Fruit fly (Drosophila melanogaster) whole organism, embryonic: ENCODE results near the gene CG7264.
A peak's percentile ranks its signal among the peaks of the same experiment; 100 is the strongest.

Experiments used
- Atf6 ChIP-seq: fragments of 200-800 bp; sonication (Bioruptor generic); IDR thresholded peaks from 2 replicates; pipeline ENCODE4 v1.3.6; 2022; ENCODE audit warnings: missing biosample characterization, missing genetic modification characterization
- Bdp1 ChIP-seq: fragments of 200-800 bp; sonication (Bioruptor generic); optimal IDR thresholded peaks from 3 replicates; lab custom pipeline; 2016; ENCODE audit warnings: missing biosample characterization, missing genetic modification characterization
- Bgb ChIP-seq: fragments of 200-800 bp; sonication (Bioruptor generic); IDR thresholded peaks from 2 replicates; pipeline ENCODE4 v1.3.6; 2022; ENCODE audit warnings: missing biosample characterization, missing genetic modification characterization; ENCODE audit not compliant: partially characterized antibody
- CG1024 ChIP-seq: fragments of 200-800 bp; sonication (Bioruptor generic); IDR thresholded peaks from 2 replicates; pipeline ENCODE4 v1.3.6; 2022; ENCODE audit warnings: missing biosample characterization, missing genetic modification characterization
- CG10321 ChIP-seq: fragments of 200-800 bp; sonication (Bioruptor generic); IDR thresholded peaks from 2 replicates; pipeline ENCODE4 v1.3.6; 2022; ENCODE audit warnings: missing biosample characterization, missing genetic modification characterization
- CG10462 ChIP-seq: fragments of 200-800 bp; sonication (Bioruptor generic); optimal IDR thresholded peaks from 2 replicates; lab custom pipeline; 2016; ENCODE audit warnings: missing biosample characterization, missing genetic modification characterization
- CG12071 ChIP-seq: fragments of 200-800 bp; sonication (Bioruptor generic); optimal IDR thresholded peaks from 3 replicates; lab custom pipeline; 2018; ENCODE audit warnings: missing biosample characterization, mild to moderate bottlenecking, missing genetic modification characterization
- CG16813 ChIP-seq: fragments of 200-800 bp; sonication (Bioruptor generic); IDR thresholded peaks from 3 replicates; pipeline ENCODE4 v1.3.6; 2022; ENCODE audit warnings: missing biosample characterization, missing genetic modification characterization; ENCODE audit not compliant: partially characterized antibody
- CG18011 ChIP-seq: fragments of 200-800 bp; sonication (Bioruptor generic); optimal IDR thresholded peaks from 2 replicates; lab custom pipeline; 2017; ENCODE audit warnings: missing biosample characterization, missing genetic modification characterization, mild to moderate bottlenecking, moderate library complexity, missing genotype
- CG31365 ChIP-seq: fragments of 200-800 bp; sonication (Bioruptor generic); optimal IDR thresholded peaks from 2 replicates; lab custom pipeline; 2018; ENCODE audit warnings: missing biosample characterization, mild to moderate bottlenecking, missing genetic modification characterization
- CG3163 ChIP-seq: fragments of 200-800 bp; sonication (Bioruptor generic); optimal IDR thresholded peaks from 3 replicates; lab custom pipeline; 2016; ENCODE audit warnings: missing biosample characterization, missing genetic modification characterization
- CG32532 ChIP-seq: fragments of 200-800 bp; sonication (Bioruptor generic); IDR thresholded peaks from 2 replicates; pipeline ENCODE4 v1.3.6; 2022; ENCODE audit warnings: missing biosample characterization, missing genetic modification characterization
- CG5180 ChIP-seq: fragments of 200-800 bp; sonication (Bioruptor generic); optimal IDR thresholded peaks from 3 replicates; lab custom pipeline; 2017; ENCODE audit warnings: missing biosample characterization, missing genetic modification characterization, mild to moderate bottlenecking, moderate library complexity, missing genetic modification reagents
- CG8359 ChIP-seq: fragments of 200-800 bp; sonication (Bioruptor generic); optimal IDR thresholded peaks from 2 replicates; lab custom pipeline; 2017; ENCODE audit warnings: missing biosample characterization, mild to moderate bottlenecking, missing genetic modification characterization, borderline replicate concordance
- CG9932 ChIP-seq: fragments of 200-800 bp; sonication (Bioruptor generic); IDR thresholded peaks from 2 replicates; pipeline ENCODE4 v1.3.6; 2022; ENCODE audit warnings: missing biosample characterization, missing genetic modification characterization
- Dad ChIP-seq: fragments of 200-800 bp; sonication (Bioruptor generic); optimal IDR thresholded peaks from 3 replicates; lab custom pipeline; 2016; ENCODE audit warnings: missing biosample characterization, missing genetic modification characterization
- Dfd ChIP-seq, 2 experiments: fragments of >200 bp; optimal IDR thresholded peaks; 2 replicates each; lab custom pipeline; 2017; ENCODE audit warnings: missing biosample characterization in 2 of 2, missing genetic modification characterization in 2 of 2
- ERR ChIP-seq: fragments of 200-800 bp; sonication (Bioruptor generic); optimal IDR thresholded peaks from 2 replicates; lab custom pipeline; 2016; ENCODE audit warnings: missing biosample characterization, missing genetic modification characterization
- Gug ChIP-seq: fragments of 200-800 bp; sonication (Bioruptor generic); IDR thresholded peaks from 4 replicates; pipeline ENCODE4 v1.3.6; 2022; ENCODE audit warnings: missing biosample characterization, missing genetic modification characterization
- HLH4C ChIP-seq: fragments of 200-800 bp; sonication (Bioruptor generic); IDR thresholded peaks from 3 replicates; pipeline ENCODE4 v1.3.6; 2022; ENCODE audit warnings: missing biosample characterization, missing genetic modification characterization; ENCODE audit not compliant: partially characterized antibody
- NFAT ChIP-seq: fragments of 200-800 bp; sonication (Bioruptor generic); IDR thresholded peaks from 2 replicates; pipeline ENCODE4 v1.3.6; 2022; ENCODE audit warnings: missing biosample characterization, missing genetic modification characterization
- Nf-YC ChIP-seq: fragments of 200-800 bp; optimal IDR thresholded peaks from 3 replicates; lab custom pipeline; 2019; ENCODE audit warnings: missing biosample characterization, mild to moderate bottlenecking, missing genetic modification characterization, moderate library complexity
- Oli ChIP-seq: fragments of 200-800 bp; sonication (Bioruptor generic); optimal IDR thresholded peaks from 2 replicates; lab custom pipeline; 2018; ENCODE audit warnings: missing biosample characterization, mild to moderate bottlenecking, missing genetic modification characterization, moderate library complexity
- Opbp ChIP-seq: fragments of 200-800 bp; sonication (Bioruptor generic); IDR thresholded peaks from 3 replicates; pipeline ENCODE4 v1.3.6; 2022; ENCODE audit warnings: missing biosample characterization, missing genetic modification characterization; ENCODE audit not compliant: partially characterized antibody
- Ptx1 ChIP-seq: fragments of 200-800 bp; sonication (Bioruptor generic); IDR thresholded peaks from 2 replicates; pipeline ENCODE4 v1.3.6; 2022; ENCODE audit warnings: missing biosample characterization, missing genetic modification characterization
- Rfx ChIP-seq: fragments of 200-800 bp; sonication (Bioruptor generic); IDR thresholded peaks from 2 replicates; pipeline ENCODE4 v1.3.6; 2022; ENCODE audit warnings: missing biosample characterization, missing genetic modification characterization
- Sox102F ChIP-seq: fragments of 200-800 bp; sonication (Bioruptor generic); optimal IDR thresholded peaks from 2 replicates; lab custom pipeline; 2018; ENCODE audit warnings: missing biosample characterization, mild to moderate bottlenecking, missing genetic modification characterization, moderate library complexity
- Xbp1 ChIP-seq: fragments of 200-800 bp; sonication (Bioruptor generic); optimal IDR thresholded peaks from 3 replicates; lab custom pipeline; 2016; ENCODE audit warnings: missing biosample characterization, mild to moderate bottlenecking, missing genetic modification characterization
- amos ChIP-seq: fragments of 200-800 bp; sonication (Bioruptor generic); IDR thresholded peaks from 2 replicates; pipeline ENCODE4 v1.3.6; 2022; ENCODE audit warnings: missing biosample characterization, missing genetic modification characterization; ENCODE audit not compliant: partially characterized antibody
- aop ChIP-seq: fragments of 200-800 bp; sonication (Bioruptor generic); IDR thresholded peaks from 2 replicates; pipeline ENCODE4 v1.3.6; 2022; ENCODE audit warnings: missing biosample characterization, missing genetic modification characterization
- ara ChIP-seq: fragments of 200-800 bp; sonication (Bioruptor generic); IDR thresholded peaks from 2 replicates; pipeline ENCODE4 v1.3.6; 2022; ENCODE audit warnings: missing biosample characterization, missing genetic modification characterization
- bbx ChIP-seq: fragments of 200-800 bp; sonication (Bioruptor generic); IDR thresholded peaks from 2 replicates; pipeline ENCODE4 v1.3.6; 2022; ENCODE audit warnings: missing biosample characterization, missing genetic modification characterization; ENCODE audit not compliant: partially characterized antibody
- btn ChIP-seq: fragments of 200-800 bp; sonication (Bioruptor generic); optimal IDR thresholded peaks from 2 replicates; lab custom pipeline; 2016; ENCODE audit warnings: missing biosample characterization, missing genetic modification characterization
- chm ChIP-seq: fragments of 200-800 bp; sonication (Bioruptor generic); IDR thresholded peaks from 2 replicates; pipeline ENCODE4 v1.3.6; 2022; ENCODE audit warnings: missing biosample characterization, missing genetic modification characterization
- croc ChIP-seq: fragments of 200-800 bp; sonication (Bioruptor generic); conservative IDR thresholded peaks from 3 replicates; pipeline ENCODE4 v1.3.6; 2022; ENCODE audit warnings: missing biosample characterization, missing genetic modification characterization
- cwo ChIP-seq: fragments of 200-800 bp; sonication (Bioruptor generic); optimal IDR thresholded peaks from 3 replicates; lab custom pipeline; 2017; ENCODE audit warnings: missing biosample characterization, missing genetic modification characterization, mild to moderate bottlenecking, moderate library complexity, missing genetic modification reagents
- dan ChIP-seq: fragments of 200-800 bp; sonication (Bioruptor generic); IDR thresholded peaks from 2 replicates; pipeline ENCODE4 v1.3.6; 2022; ENCODE audit warnings: missing biosample characterization, missing genetic modification characterization
- dysf ChIP-seq: fragments of 200-800 bp; sonication (Bioruptor generic); IDR thresholded peaks from 3 replicates; pipeline ENCODE4 v1.3.6; 2022; ENCODE audit warnings: missing biosample characterization, missing genetic modification characterization
- eve ChIP-seq, 2 experiments: fragments of >200 bp; optimal IDR thresholded peaks; 2 replicates each; lab custom pipeline; 2017; ENCODE audit warnings: missing biosample characterization in 2 of 2, missing genetic modification characterization in 2 of 2
- ftz-f1 ChIP-seq: fragments of 200-800 bp; sonication (Bioruptor generic); optimal IDR thresholded peaks from 2 replicates; lab custom pipeline; 2016; ENCODE audit warnings: missing biosample characterization, missing genetic modification characterization
- gce ChIP-seq: fragments of 200-800 bp; sonication (Bioruptor generic); IDR thresholded peaks from 3 replicates; pipeline ENCODE4 v1.3.6; 2022; ENCODE audit warnings: missing biosample characterization, missing genetic modification characterization
- gcm2 ChIP-seq: fragments of 200-800 bp; sonication (Bioruptor generic); optimal IDR thresholded peaks from 2 replicates; lab custom pipeline; 2016; ENCODE audit warnings: missing biosample characterization, missing genetic modification characterization
- grn ChIP-seq: fragments of 200-800 bp; sonication (Bioruptor generic); optimal IDR thresholded peaks from 3 replicates; lab custom pipeline; 2017; ENCODE audit warnings: missing biosample characterization, missing genetic modification characterization
- ham ChIP-seq: fragments of 200-800 bp; sonication (Bioruptor generic); IDR thresholded peaks from 2 replicates; pipeline ENCODE4 v1.3.6; 2022; ENCODE audit warnings: missing biosample characterization, missing genetic modification characterization
- jigr1 ChIP-seq: fragments of 200-800 bp; sonication (Bioruptor generic); IDR thresholded peaks from 3 replicates; pipeline ENCODE4 v1.3.6; 2022; ENCODE audit warnings: missing biosample characterization, missing genetic modification characterization
- ken ChIP-seq: fragments of 200-800 bp; sonication (Bioruptor generic); IDR thresholded peaks from 3 replicates; pipeline ENCODE4 v1.3.6; 2022; ENCODE audit warnings: missing biosample characterization, missing genetic modification characterization
- seq ChIP-seq: fragments of 200-800 bp; sonication (Bioruptor generic); IDR thresholded peaks from 2 replicates; pipeline ENCODE4 v1.3.6; 2022; ENCODE audit warnings: missing biosample characterization, missing genetic modification characterization
- tup ChIP-seq: fragments of 200-800 bp; sonication (Bioruptor generic); optimal IDR thresholded peaks from 2 replicates; lab custom pipeline; 2016; ENCODE audit warnings: missing biosample characterization, mild to moderate bottlenecking, missing genetic modification characterization, moderate library complexity
- vvl ChIP-seq: fragments of 200-800 bp; sonication (Bioruptor generic); IDR thresholded peaks from 2 replicates; pipeline ENCODE4 v1.3.6; 2022; ENCODE audit warnings: missing biosample characterization, missing genetic modification characterization
- wek ChIP-seq: fragments of 200-800 bp; sonication (Bioruptor generic); optimal IDR thresholded peaks from 3 replicates; lab custom pipeline; 2018; ENCODE audit warnings: missing biosample characterization, mild to moderate bottlenecking, missing genetic modification characterization, moderate library complexity

Gene CG7264

DNA sequence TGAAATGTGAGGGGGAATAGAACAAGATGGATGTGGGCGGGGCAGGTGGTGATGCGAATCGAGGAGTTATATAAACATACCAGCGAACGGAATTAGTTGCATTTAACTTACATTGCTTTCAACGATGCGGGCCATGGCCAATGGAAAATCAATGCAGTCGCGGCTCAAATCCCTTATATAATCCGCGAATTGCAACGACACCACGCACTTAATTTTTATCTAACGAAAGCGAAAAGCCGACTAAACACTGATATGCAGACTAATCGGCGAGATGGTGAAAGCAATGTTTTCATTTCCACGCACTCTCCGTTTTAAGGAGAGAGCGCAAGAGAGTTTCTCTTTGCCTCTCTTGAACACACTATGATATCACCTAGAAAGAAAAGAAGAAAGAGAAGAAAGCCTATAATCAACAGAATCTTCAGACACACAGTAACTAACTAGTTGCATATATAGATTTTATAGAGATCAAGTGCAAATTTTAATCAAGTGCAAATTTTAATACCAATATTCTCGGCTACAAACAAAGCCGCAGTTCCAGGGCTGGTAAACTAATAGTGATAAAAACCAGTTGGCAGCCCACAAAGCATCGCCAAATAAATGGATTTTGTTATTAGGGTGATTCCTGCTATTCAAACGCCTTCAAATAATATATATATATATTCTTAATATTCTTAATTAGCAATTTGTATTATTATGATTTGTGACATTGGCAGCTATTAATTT, 6.9 kb upstream of the CG7264 start, which contains the start of the genes CG11597 and CG5946 (continued):
- TF ChIP-seq btn (GFP tag; lab: Kevin White, UChicago) (no peak), amos (GFP tag; lab: Robert Waterston, UW) (peak; percentile 61), aop (GFP tag; lab: Robert Waterston, UW) (no peak), croc (GFP tag; lab: Robert Waterston, UW) (no peak), CG32532 (GFP tag; lab: Robert Waterston, UW) (no peak), Oli (tag; lab: Kevin White, UChicago) (no peak), CG16813 (GFP tag; lab: Robert Waterston, UW) (peak; percentile 19; the same call in 1 of the 3 replicates), wek (GFP tag; lab: Kevin White, UChicago) (peak; percentile 27), CG12071 (GFP tag; lab: Kevin White, UChicago) (no peak), ara (GFP tag; lab: Robert Waterston, UW) (no peak), ftz-f1 (GFP tag; lab: Kevin White, UChicago) (no peak), dysf (GFP tag; lab: Robert Waterston, UW) (no peak), CG10321 (GFP tag; lab: Robert Waterston, UW) (no peak), gcm2 (GFP tag; lab: Kevin White, UChicago) (no peak), Opbp (GFP tag; lab: Robert Waterston, UW) (peak; percentile 21; the same call in 1 of the 3 replicates), bbx (peak; percentile 50), CG1024 (GFP tag; lab: Robert Waterston, UW) (no peak), CG31365 (tag; lab: Kevin White, UChicago) (no peak), CG18011 (no peak), ham (GFP tag; lab: Robert Waterston, UW) (no peak), Sox102F (GFP tag; lab: Kevin White, UChicago) (no peak), eve (GFP tag; optimal IDR thresholded peaks at IDR 0.05; lab: Kevin White, UChicago) (no peak), CG9932 (GFP tag; lab: Robert Waterston, UW) (peak; percentile 63), ERR (no peak), CG5180 (GFP tag; lab: Kevin White, UChicago) (no peak), dan (GFP tag; lab: Robert Waterston, UW) (no peak), jigr1 (no peak), gce (no peak), Rfx (GFP tag; lab: Robert Waterston, UW) (0 out of 2 replicates have a peak, but pooled peaks have one; percentile 6), CG8359 (GFP tag; lab: Kevin White, UChicago) (no peak), Atf6 (no peak), Dfd (GFP tag; optimal IDR thresholded peaks at IDR 0.05; lab: Kevin White, UChicago) (no peak), HLH4C (no peak), seq (GFP tag; lab: Robert Waterston, UW) (no peak), Gug (GFP tag; lab: Robert Waterston, UW) (peak; percentile 22; the same call in 1 of the 4 replicates), Bgb (GFP tag; lab: Robert Waterston, UW) (peak; percentile 20; the same call in 1 of the 2 replicates), CG3163 (peak; percentile 68), NFAT (GFP tag; lab: Robert Waterston, UW) (peak; percentile 35; the same call in 1 of the 2 replicates), CG10462 (no peak), tup (GFP tag; lab: Kevin White, UChicago) (no peak), cwo (GFP tag; lab: Kevin White, UChicago) (no peak), ken (no peak), vvl (GFP tag; lab: Robert Waterston, UW) (no peak), Bdp1 (GFP tag; lab: Kevin White, UChicago) (no peak), Nf-YC (tag; lab: Kevin White, UChicago) (no peak), chm (GFP tag; lab: Robert Waterston, UW) (0 out of 2 replicates have a peak, but pooled peaks have one; percentile 38), Ptx1 (no peak), grn (no peak), Xbp1 (GFP tag; lab: Kevin White, UChicago) (no peak), Dad (GFP tag; lab: Kevin White, UChicago) (no peak)
